Fruit fly (Drosophila melanogaster): Measurements from ENCODE around the gene CG1677.
A peak's percentile ranks its signal among the peaks of the same experiment; 100 is the strongest.

The CG1677 gene

dm6 chrX:7300356-7300721 is 105.3 kb downstream of the CG1677 start:
- peak; percentile 61 for TF ChIP-seq HLH106 (tag; optimal IDR thresholded peaks at IDR 0.05)
- no peak for TF ChIP-seq sv (GFP tag; optimal IDR thresholded peaks at IDR 0.05)
- TF ChIP-seq dl (GFP tag; optimal IDR thresholded peaks at IDR 0.05; ENCODE audit: insufficient read depth in 1 of 2, partially characterized antibody in 2 of 2) = no peak
- no peak for TF ChIP-seq Myc (optimal IDR thresholded peaks at IDR 0.05)
- TF ChIP-seq foxo (GFP tag; optimal IDR thresholded peaks at IDR 0.05) = peak in 1 of 2 experiments; percentile 47
- no peak for TF ChIP-seq brk (GFP tag; optimal IDR thresholded peaks at IDR 0.05)
- TF ChIP-seq psq (GFP tag; optimal IDR thresholded peaks at IDR 0.05) = no peak
- TF ChIP-seq ey (GFP tag; optimal IDR thresholded peaks at IDR 0.05) = peak; percentile 52
- TF ChIP-seq Vsx2 (GFP tag; optimal IDR thresholded peaks at IDR 0.05; ENCODE audit: partially characterized antibody) = peak; percentile 88
- TF ChIP-seq usp (GFP tag; optimal IDR thresholded peaks at IDR 0.05) = no peak
- no peak for TF ChIP-seq Hnf4 (GFP tag; optimal IDR thresholded peaks at IDR 0.05)
- TF ChIP-seq CG32264 (GFP tag; optimal IDR thresholded peaks at IDR 0.05) = no peak
- TF ChIP-seq Sp1 (GFP tag; optimal IDR thresholded peaks at IDR 0.05) = peak; percentile 26
- TF ChIP-seq tai (GFP tag; optimal IDR thresholded peaks at IDR 0.05) = no peak
- no peak for TF ChIP-seq pan (optimal IDR thresholded peaks at IDR 0.05)
- TF ChIP-seq lola (GFP tag; optimal IDR thresholded peaks at IDR 0.05) = no peak
- no peak for TF ChIP-seq Dfd (GFP tag; optimal IDR thresholded peaks at IDR 0.05)
- TF ChIP-seq Mio (GFP tag; optimal IDR thresholded peaks at IDR 0.05) = no peak
- TF ChIP-seq rgr (GFP tag; optimal IDR thresholded peaks at IDR 0.05) = peak; percentile 27
- peak; percentile 58 for TF ChIP-seq fru (GFP tag; optimal IDR thresholded peaks at IDR 0.05)
- no peak for TF ChIP-seq h (GFP tag; optimal IDR thresholded peaks at IDR 0.05)
- no peak for TF ChIP-seq GATAd (GFP tag; optimal IDR thresholded peaks at IDR 0.05)
- peak; percentile 39 for TF ChIP-seq OdsH (GFP tag; optimal IDR thresholded peaks at IDR 0.05)
- no peak for TF ChIP-seq jim (GFP tag; optimal IDR thresholded peaks at IDR 0.05)
- TF ChIP-seq woc (GFP tag; optimal IDR thresholded peaks at IDR 0.05) = no peak
- TF ChIP-seq Jra (GFP tag; optimal IDR thresholded peaks at IDR 0.05) = no peak
- no peak for TF ChIP-seq Dif (GFP tag; optimal IDR thresholded peaks at IDR 0.05; ENCODE audit: partially characterized antibody)
- TF ChIP-seq Hr78 (GFP tag; optimal IDR thresholded peaks at IDR 0.05) = no peak
- no peak for TF ChIP-seq CG9705 (GFP tag; optimal IDR thresholded peaks at IDR 0.05)
- peak; percentile 26 for TF ChIP-seq br (GFP tag; optimal IDR thresholded peaks at IDR 0.05)
- no peak for TF ChIP-seq N (GFP tag; optimal IDR thresholded peaks at IDR 0.05)
- no peak for TF ChIP-seq Rel (GFP tag; optimal IDR thresholded peaks at IDR 0.05)
- peak; percentile 83 for TF ChIP-seq Rel (tag; optimal IDR thresholded peaks at IDR 0.05)
- no peak for TF ChIP-seq dsf (GFP tag; optimal IDR thresholded peaks at IDR 0.05; ENCODE audit: borderline replicate concordance)
- no peak for TF ChIP-seq CrebA (GFP tag; optimal IDR thresholded peaks at IDR 0.05; ENCODE audit: borderline replicate concordance)
- TF ChIP-seq Hr83 (GFP tag; optimal IDR thresholded peaks at IDR 0.05; ENCODE audit: poor library complexity, severe bottlenecking) = peak; percentile 22
- no peak for TF ChIP-seq Abd-B (GFP tag; optimal IDR thresholded peaks at IDR 0.05)
- TF ChIP-seq dmrt93B (GFP tag; optimal IDR thresholded peaks at IDR 0.05) = peak; percentile 41
- TF ChIP-seq sage (GFP tag; optimal IDR thresholded peaks at IDR 0.05) = no peak

- TF ChIP-seq pan (optimal IDR thresholded peaks at IDR 0.05) = no peak
- peak; percentile 54 for TF ChIP-seq rgr (GFP tag; optimal IDR thresholded peaks at IDR 0.05)
- TF ChIP-seq Rel (GFP tag; optimal IDR thresholded peaks at IDR 0.05) = no peak
- TF ChIP-seq Rel (tag; optimal IDR thresholded peaks at IDR 0.05) = peak; percentile 71
- TF ChIP-seq dmrt93B (GFP tag; optimal IDR thresholded peaks at IDR 0.05) = peak; percentile 48
- peak; percentile 36 for TF ChIP-seq Jra (GFP tag; optimal IDR thresholded peaks at IDR 0.05)
- peak; percentile 30 for TF ChIP-seq woc (GFP tag; optimal IDR thresholded peaks at IDR 0.05)
- peak; percentile 63 to 75 for TF ChIP-seq dl (GFP tag; optimal IDR thresholded peaks at IDR 0.05; ENCODE audit: insufficient read depth in 1 of 2, partially characterized antibody in 2 of 2)
- no peak for TF ChIP-seq tai (GFP tag; optimal IDR thresholded peaks at IDR 0.05)
- TF ChIP-seq jim (GFP tag; optimal IDR thresholded peaks at IDR 0.05) = no peak
- TF ChIP-seq CrebA (GFP tag; optimal IDR thresholded peaks at IDR 0.05; ENCODE audit: borderline replicate concordance) = peak; percentile 60
- no peak for TF ChIP-seq GATAd (GFP tag; optimal IDR thresholded peaks at IDR 0.05)
- no peak for TF ChIP-seq lola (GFP tag; optimal IDR thresholded peaks at IDR 0.05)
- TF ChIP-seq ey (GFP tag; optimal IDR thresholded peaks at IDR 0.05) = peak; percentile 70
- TF ChIP-seq Dfd (GFP tag; optimal IDR thresholded peaks at IDR 0.05) = no peak
- peak; percentile 32 for TF ChIP-seq br (GFP tag; optimal IDR thresholded peaks at IDR 0.05)
- peak; percentile 58 for TF ChIP-seq fru (GFP tag; optimal IDR thresholded peaks at IDR 0.05)
- TF ChIP-seq usp (GFP tag; optimal IDR thresholded peaks at IDR 0.05) = no peak
- TF ChIP-seq N (GFP tag; optimal IDR thresholded peaks at IDR 0.05) = peak; percentile 70
- no peak for TF ChIP-seq Abd-B (GFP tag; optimal IDR thresholded peaks at IDR 0.05)
- no peak for TF ChIP-seq CG9705 (GFP tag; optimal IDR thresholded peaks at IDR 0.05)
- TF ChIP-seq HLH106 (tag; optimal IDR thresholded peaks at IDR 0.05) = peak; percentile 67
- peak; percentile 79 for TF ChIP-seq Vsx2 (GFP tag; optimal IDR thresholded peaks at IDR 0.05; ENCODE audit: partially characterized antibody)
- TF ChIP-seq Dif (GFP tag; optimal IDR thresholded peaks at IDR 0.05; ENCODE audit: partially characterized antibody) = peak; percentile 86
- TF ChIP-seq sage (GFP tag; optimal IDR thresholded peaks at IDR 0.05) = no peak
- TF ChIP-seq OdsH (GFP tag; optimal IDR thresholded peaks at IDR 0.05) = peak; percentile 26
- peak; percentile 5 for TF ChIP-seq dsf (GFP tag; optimal IDR thresholded peaks at IDR 0.05; ENCODE audit: borderline replicate concordance)
- TF ChIP-seq Myc (optimal IDR thresholded peaks at IDR 0.05) = no peak
- peak; percentile 34 for TF ChIP-seq psq (GFP tag; optimal IDR thresholded peaks at IDR 0.05)
- peak; percentile 48 for TF ChIP-seq Hnf4 (GFP tag; optimal IDR thresholded peaks at IDR 0.05)
- no peak for TF ChIP-seq brk (GFP tag; optimal IDR thresholded peaks at IDR 0.05)
- TF ChIP-seq h (GFP tag; optimal IDR thresholded peaks at IDR 0.05) = peak; percentile 43
- peak; percentile 1 to 56 for TF ChIP-seq foxo (GFP tag; optimal IDR thresholded peaks at IDR 0.05)
- TF ChIP-seq Sp1 (GFP tag; optimal IDR thresholded peaks at IDR 0.05) = peak; percentile 66
- TF ChIP-seq sv (GFP tag; optimal IDR thresholded peaks at IDR 0.05) = peak; percentile 29
Observed at dm6 chrX:7299399-7300355, 105.9 kb downstream of the CG1677 start.

Measured in whole organism, wandering third instar larva.